Fruit fly (Drosophila melanogaster) Kc167 (cell line): Measurements from ENCODE around the gene Klp67A.

ENCODE experiments used
- Myc ChIP-seq: fragments of >200 bp; optimal IDR thresholded peaks from 2 replicates; lab custom pipeline; 2017; ENCODE audit warnings: missing external identifiers
- insv ChIP-seq: fragments of >200 bp; optimal IDR thresholded peaks from 3 replicates; lab custom pipeline; 2018; ENCODE audit warnings: missing external identifiers
- psq ChIP-seq: fragments of >200 bp; optimal IDR thresholded peaks from 2 replicates; lab custom pipeline; 2017; ENCODE audit warnings: missing external identifiers

DNA sequence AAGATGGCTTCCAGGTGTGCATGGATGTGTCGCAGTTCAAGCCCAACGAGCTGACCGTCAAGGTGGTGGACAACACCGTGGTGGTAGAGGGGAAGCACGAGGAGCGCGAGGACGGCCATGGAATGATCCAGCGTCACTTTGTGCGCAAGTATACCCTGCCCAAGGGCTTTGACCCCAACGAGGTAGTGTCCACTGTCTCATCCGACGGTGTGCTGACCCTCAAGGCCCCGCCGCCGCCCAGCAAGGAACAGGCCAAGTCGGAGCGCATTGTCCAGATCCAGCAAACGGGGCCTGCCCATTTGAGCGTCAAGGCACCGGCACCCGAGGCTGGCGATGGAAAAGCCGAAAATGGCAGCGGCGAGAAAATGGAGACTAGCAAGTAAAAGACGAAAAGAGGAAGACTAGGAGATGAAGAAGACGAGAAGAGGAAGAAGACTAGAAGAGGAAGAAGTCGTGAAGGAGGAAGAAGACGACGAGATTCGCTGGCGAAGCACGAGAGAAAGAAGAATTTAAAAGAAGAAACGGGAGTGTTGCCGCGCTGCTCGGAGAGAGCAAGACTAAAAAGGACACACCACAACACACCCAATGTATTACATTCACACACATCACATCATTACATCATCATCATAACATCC, 17.7 kb upstream of the Klp67A start:
- TF ChIP-seq psq (no peak), insv (lab: Kevin White, UChicago) (no peak), Myc (lab: Kevin White, UChicago) (no peak)
